Fruit fly (Drosophila melanogaster) whole organism, embryonic: Measurements from ENCODE around the gene drongo.

ENCODE experiments used
- Adf1 ChIP-seq: fragments of 200-800 bp; sonication (Bioruptor generic); IDR thresholded peaks from 2 replicates; pipeline ENCODE4 v1.3.6; 2022; ENCODE audit warnings: missing biosample characterization, missing genetic modification characterization
- B-H1 ChIP-seq: fragments of 200-800 bp; sonication (Bioruptor generic); IDR thresholded peaks from 3 replicates; pipeline ENCODE4 v1.3.6; 2022; ENCODE audit warnings: missing biosample characterization, missing genetic modification characterization
- Blimp-1 ChIP-seq: fragments of 200-800 bp; sonication (Bioruptor generic); optimal IDR thresholded peaks from 3 replicates; lab custom pipeline; 2018; ENCODE audit warnings: missing biosample characterization, missing genetic modification characterization, mild to moderate bottlenecking, moderate library complexity, missing genetic modification reagents
- CG10147 ChIP-seq: fragments of 200-800 bp; sonication (Bioruptor generic); optimal IDR thresholded peaks from 2 replicates; lab custom pipeline; 2019; ENCODE audit warnings: missing biosample characterization, mild to moderate bottlenecking, missing genetic modification characterization, moderate library complexity
- CG11695 ChIP-seq: fragments of 200-800 bp; sonication (Bioruptor generic); IDR thresholded peaks from 3 replicates; pipeline ENCODE4 v1.3.6; 2022; ENCODE audit warnings: missing biosample characterization, missing genetic modification characterization
- CG12659 ChIP-seq: fragments of 200-800 bp; sonication (Bioruptor generic); optimal IDR thresholded peaks from 3 replicates; lab custom pipeline; 2017; ENCODE audit warnings: mild to moderate bottlenecking, missing biosample characterization, missing genetic modification reagents, missing genetic modification characterization
- CG1529 ChIP-seq: fragments of 200-800 bp; sonication (Bioruptor generic); optimal IDR thresholded peaks from 3 replicates; lab custom pipeline; 2018; ENCODE audit warnings: missing biosample characterization, missing genetic modification characterization
- CG18599 ChIP-seq: fragments of 200-800 bp; sonication (Bioruptor generic); optimal IDR thresholded peaks from 3 replicates; lab custom pipeline; 2017; ENCODE audit warnings: missing biosample characterization, missing genetic modification characterization, mild to moderate bottlenecking, moderate library complexity, missing genetic modification reagents
- CG2120 ChIP-seq: fragments of 200-800 bp; sonication (Bioruptor generic); optimal IDR thresholded peaks from 3 replicates; lab custom pipeline; 2016; ENCODE audit warnings: missing biosample characterization, missing genetic modification characterization
- CG31365 ChIP-seq: fragments of 200-800 bp; sonication (Bioruptor generic); optimal IDR thresholded peaks from 2 replicates; lab custom pipeline; 2018; ENCODE audit warnings: missing biosample characterization, mild to moderate bottlenecking, missing genetic modification characterization
- CG32767 ChIP-seq: fragments of 200-800 bp; sonication (Bioruptor generic); IDR thresholded peaks from 2 replicates; pipeline ENCODE4 v1.3.6; 2022; ENCODE audit warnings: missing biosample characterization, missing genetic modification characterization
- CG4360 ChIP-seq: fragments of 200-800 bp; sonication (Bioruptor generic); IDR thresholded peaks from 2 replicates; pipeline ENCODE4 v1.3.6; 2022; ENCODE audit warnings: missing biosample characterization, missing genetic modification characterization
- CG4617 ChIP-seq: fragments of 200-800 bp; sonication (Bioruptor generic); optimal IDR thresholded peaks from 3 replicates; lab custom pipeline; 2016; ENCODE audit warnings: missing biosample characterization, missing genetic modification characterization, borderline replicate concordance
- CG4730 ChIP-seq: fragments of 200-800 bp; sonication (Bioruptor generic); IDR thresholded peaks from 2 replicates; pipeline ENCODE4 v1.3.6; 2022; ENCODE audit warnings: missing biosample characterization, missing genetic modification characterization
- CG5180 ChIP-seq: fragments of 200-800 bp; sonication (Bioruptor generic); optimal IDR thresholded peaks from 3 replicates; lab custom pipeline; 2017; ENCODE audit warnings: missing biosample characterization, missing genetic modification characterization, mild to moderate bottlenecking, moderate library complexity, missing genetic modification reagents
- CG6765 ChIP-seq: fragments of 200-800 bp; sonication (Bioruptor generic); optimal IDR thresholded peaks from 3 replicates; lab custom pipeline; 2017; ENCODE audit warnings: missing biosample characterization, mild to moderate bottlenecking, missing genetic modification characterization
- CG6791 ChIP-seq: fragments of 200-800 bp; sonication (Bioruptor generic); IDR thresholded peaks from 3 replicates; pipeline ENCODE4 v1.3.6; 2022; ENCODE audit warnings: missing biosample characterization, missing genetic modification characterization; ENCODE audit not compliant: partially characterized antibody
- CG7928 ChIP-seq: fragments of 200-800 bp; sonication (Bioruptor generic); optimal IDR thresholded peaks from 2 replicates; lab custom pipeline; 2017; ENCODE audit warnings: missing biosample characterization, mild to moderate bottlenecking, missing genetic modification characterization
- CG7963 ChIP-seq: fragments of 200-800 bp; sonication (Bioruptor generic); IDR thresholded peaks from 3 replicates; pipeline ENCODE4 v1.3.6; 2022; ENCODE audit warnings: missing biosample characterization, missing genetic modification characterization; ENCODE audit not compliant: partially characterized antibody
- CG8089 ChIP-seq: fragments of 200-800 bp; sonication (Bioruptor generic); optimal IDR thresholded peaks from 3 replicates; lab custom pipeline; 2016; ENCODE audit warnings: missing biosample characterization, missing genetic modification characterization
- CG8281 ChIP-seq: fragments of 200-800 bp; sonication (Bioruptor generic); optimal IDR thresholded peaks from 2 replicates; lab custom pipeline; 2018; ENCODE audit warnings: missing biosample characterization, mild to moderate bottlenecking, missing genetic modification characterization, moderate library complexity
- CG8388 ChIP-seq: fragments of 200-800 bp; sonication (Bioruptor generic); optimal IDR thresholded peaks from 2 replicates; lab custom pipeline; 2019; ENCODE audit warnings: missing biosample characterization, mild to moderate bottlenecking, missing genetic modification characterization, moderate library complexity
- CG9817 ChIP-seq: fragments of 200-800 bp; sonication (Bioruptor generic); optimal IDR thresholded peaks from 2 replicates; lab custom pipeline; 2018; ENCODE audit warnings: missing biosample characterization, mild to moderate bottlenecking, missing genetic modification characterization, moderate library complexity
- CkIIα-i1 ChIP-seq: fragments of 200-800 bp; sonication (Bioruptor generic); IDR thresholded peaks from 2 replicates; pipeline ENCODE4 v1.3.6; 2022; ENCODE audit warnings: missing biosample characterization, missing genetic modification characterization
- Doc3 ChIP-seq: fragments of 200-800 bp; sonication (Bioruptor generic); IDR thresholded peaks from 3 replicates; pipeline ENCODE4 v1.3.6; 2022; ENCODE audit warnings: missing biosample characterization, missing genetic modification characterization; ENCODE audit not compliant: partially characterized antibody
- ERR ChIP-seq: fragments of 200-800 bp; sonication (Bioruptor generic); optimal IDR thresholded peaks from 2 replicates; lab custom pipeline; 2016; ENCODE audit warnings: missing biosample characterization, missing genetic modification characterization
- Fer1 ChIP-seq: fragments of 200-800 bp; sonication (Bioruptor generic); optimal IDR thresholded peaks from 2 replicates; lab custom pipeline; 2017; ENCODE audit warnings: missing biosample characterization, mild to moderate bottlenecking, missing genetic modification characterization
- HLH3B ChIP-seq: fragments of 200-800 bp; sonication (Bioruptor generic); IDR thresholded peaks from 2 replicates; pipeline ENCODE4 v1.3.6; 2022; ENCODE audit warnings: missing biosample characterization, missing genetic modification characterization
- HLH4C ChIP-seq: fragments of 200-800 bp; sonication (Bioruptor generic); IDR thresholded peaks from 3 replicates; pipeline ENCODE4 v1.3.6; 2022; ENCODE audit warnings: missing biosample characterization, missing genetic modification characterization; ENCODE audit not compliant: partially characterized antibody
- Myb ChIP-seq: fragments of 200-800 bp; sonication (Bioruptor generic); optimal IDR thresholded peaks from 2 replicates; lab custom pipeline; 2016; ENCODE audit warnings: missing biosample characterization, missing genetic modification characterization
- Side ChIP-seq: fragments of 200-800 bp; sonication (Bioruptor generic); optimal IDR thresholded peaks from 2 replicates; lab custom pipeline; 2016; ENCODE audit warnings: missing biosample characterization, missing genetic modification characterization
- Sin3A ChIP-seq: fragments of >200 bp; optimal IDR thresholded peaks from 2 replicates; lab custom pipeline; 2018
- chm ChIP-seq: fragments of 200-800 bp; sonication (Bioruptor generic); IDR thresholded peaks from 2 replicates; pipeline ENCODE4 v1.3.6; 2022; ENCODE audit warnings: missing biosample characterization, missing genetic modification characterization
- chn ChIP-seq: fragments of 200-800 bp; sonication (Bioruptor generic); optimal IDR thresholded peaks from 2 replicates; lab custom pipeline; 2016; ENCODE audit warnings: missing biosample characterization, missing genetic modification characterization
- ewg ChIP-seq: fragments of 200-800 bp; sonication (Bioruptor generic); optimal IDR thresholded peaks from 3 replicates; lab custom pipeline; 2017; ENCODE audit warnings: mild to moderate bottlenecking, missing biosample characterization, missing genetic modification reagents, missing genetic modification characterization
- eyg ChIP-seq: fragments of 200-800 bp; sonication (Bioruptor generic); optimal IDR thresholded peaks from 3 replicates; lab custom pipeline; 2016; ENCODE audit warnings: missing biosample characterization, missing genetic modification characterization
- gcm2 ChIP-seq: fragments of 200-800 bp; sonication (Bioruptor generic); optimal IDR thresholded peaks from 2 replicates; lab custom pipeline; 2016; ENCODE audit warnings: missing biosample characterization, missing genetic modification characterization
- lbe ChIP-seq: fragments of 200-800 bp; sonication (Bioruptor generic); optimal IDR thresholded peaks from 2 replicates; lab custom pipeline; 2016; ENCODE audit warnings: missing biosample characterization, mild to moderate bottlenecking, missing genetic modification characterization
- lola ChIP-seq, 3 experiments: fragments of >200 bp in 2 of 3; fragments of 200-800 bp in 1 of 3; sonication (Bioruptor generic) in 1 of 3; optimal IDR thresholded peaks; 2 replicates each; lab custom pipeline; 2017 to 2019; ENCODE audit warnings: missing biosample characterization in 3 of 3, missing genetic modification characterization in 3 of 3, mild to moderate bottlenecking in 1 of 3, moderate library complexity in 1 of 3
- mam ChIP-seq: fragments of 200-800 bp; sonication (Bioruptor generic); optimal IDR thresholded peaks from 3 replicates; lab custom pipeline; 2016; ENCODE audit warnings: missing biosample characterization, missing genetic modification characterization
- odd ChIP-seq: fragments of 200-800 bp; sonication (Bioruptor generic); optimal IDR thresholded peaks from 2 replicates; lab custom pipeline; 2017; ENCODE audit warnings: missing biosample characterization, mild to moderate bottlenecking, missing genetic modification characterization
- pan ChIP-seq, 4 experiments: fragments of >200 bp in 3 of 4; fragments of 200-800 bp in 1 of 4; sonication (Bioruptor generic) in 1 of 4; optimal IDR thresholded peaks in 3 of 4; IDR thresholded peaks in 1 of 4; 2 replicates each; pipeline versions ENCODE4 v1.3.6 to Lab custom; 2017 to 2022; ENCODE audit warnings: missing biosample characterization in 2 of 4, missing genetic modification characterization in 2 of 4, mixed read lengths in 1 of 4
- repo ChIP-seq: fragments of 200-800 bp; sonication (Bioruptor generic); optimal IDR thresholded peaks from 2 replicates; lab custom pipeline; 2016; ENCODE audit warnings: missing biosample characterization, missing genetic modification characterization
- ro ChIP-seq: fragments of 200-800 bp; sonication (Bioruptor generic); IDR thresholded peaks from 2 replicates; pipeline ENCODE4 v1.3.6; 2022; ENCODE audit warnings: missing biosample characterization, missing genetic modification characterization
- so ChIP-seq: fragments of 200-800 bp; sonication (Bioruptor generic); IDR thresholded peaks from 3 replicates; pipeline ENCODE4 v1.3.6; 2022; ENCODE audit warnings: missing biosample characterization, missing genetic modification characterization
- unpg ChIP-seq: fragments of 200-800 bp; sonication (Bioruptor generic); optimal IDR thresholded peaks from 3 replicates; lab custom pipeline; 2018; ENCODE audit warnings: missing biosample characterization, mild to moderate bottlenecking, missing genetic modification characterization, moderate library complexity
- wor ChIP-seq: fragments of 200-800 bp; sonication (Bioruptor generic); IDR thresholded peaks from 2 replicates; pipeline ENCODE4 v1.3.6; 2022; ENCODE audit warnings: missing biosample characterization, missing genetic modification characterization
- zfh2 ChIP-seq: fragments of 200-800 bp; sonication (Bioruptor generic); optimal IDR thresholded peaks from 2 replicates; lab custom pipeline; 2016; ENCODE audit warnings: missing biosample characterization, missing genetic modification characterization

The drongo gene

DNA sequence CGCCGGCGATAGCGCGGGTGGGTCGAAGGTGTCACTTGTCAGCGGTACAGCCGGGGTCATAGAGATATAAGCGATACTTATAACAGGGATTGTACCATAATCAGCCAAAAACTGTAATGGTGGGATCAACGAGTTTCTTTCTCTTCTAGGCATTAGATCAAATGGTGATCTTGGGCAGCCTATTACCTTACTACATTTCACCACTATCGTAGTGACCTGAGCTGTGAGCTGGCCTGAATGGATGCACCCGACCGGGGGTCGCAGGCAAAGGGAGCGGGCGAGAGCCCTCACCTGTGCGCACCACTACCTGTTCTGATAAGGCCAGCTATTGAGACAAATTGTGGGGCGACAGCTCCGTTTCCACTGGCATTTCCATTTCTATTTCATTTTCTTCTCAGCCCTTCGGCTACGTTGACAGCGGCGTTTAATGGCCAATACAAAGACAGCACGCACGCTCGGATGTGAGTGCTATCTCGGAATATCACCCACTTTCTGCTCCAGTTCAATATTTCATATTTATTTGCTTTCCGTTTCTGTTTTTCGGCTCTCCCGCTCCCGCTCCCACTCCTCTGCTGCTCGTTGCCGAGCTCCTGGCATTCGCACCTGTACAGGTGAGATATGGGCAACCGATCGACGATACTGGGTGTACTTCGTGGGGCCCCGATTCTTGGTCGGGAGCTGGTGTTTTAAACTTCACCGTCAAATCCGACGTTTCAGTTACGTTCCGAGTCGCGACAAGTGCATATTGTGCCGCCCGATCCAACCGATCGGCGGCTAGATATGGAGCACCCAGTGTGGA, 6.0 kb upstream of the drongo start (continued):
- TF ChIP-seq Blimp-1 (GFP tag; lab: Kevin White, UChicago) = peak; percentile 80
- no peak for TF ChIP-seq lbe (GFP tag; lab: Kevin White, UChicago)
- peak; percentile 73 for TF ChIP-seq B-H1 (GFP tag; lab: Robert Waterston, UW)
- TF ChIP-seq HLH3B (GFP tag; lab: Robert Waterston, UW) = peak; percentile 90
- peak; percentile 29 for TF ChIP-seq CG10147 (GFP tag; lab: Kevin White, UChicago)
- TF ChIP-seq CG8388 = peak; percentile 63
- peak; percentile 75 for TF ChIP-seq CG18599 (GFP tag; lab: Kevin White, UChicago)
- peak; percentile 6 for TF ChIP-seq Fer1 (GFP tag; lab: Kevin White, UChicago)
- TF ChIP-seq mam (GFP tag; lab: Kevin White, UChicago) = peak; percentile 59
- no peak for TF ChIP-seq Sin3A (lab: Kevin White, UChicago)
- peak; percentile 61 for TF ChIP-seq CG5180 (GFP tag; lab: Kevin White, UChicago)
- TF ChIP-seq CG7963 (GFP tag; lab: Robert Waterston, UW) = no peak
- peak; percentile 77 for TF ChIP-seq ewg (GFP tag; lab: Kevin White, UChicago)
- TF ChIP-seq unpg = peak; percentile 80
- peak; percentile 45 for TF ChIP-seq repo (GFP tag; lab: Kevin White, UChicago)
- TF ChIP-seq CG4730 (GFP tag; lab: Robert Waterston, UW) = peak; percentile 85
- TF ChIP-seq odd = peak; percentile 61
- no peak for TF ChIP-seq CG6791 (GFP tag; lab: Robert Waterston, UW)
- peak; percentile 64 for TF ChIP-seq chn (GFP tag; lab: Kevin White, UChicago)
- TF ChIP-seq CG8089 (GFP tag; lab: Kevin White, UChicago) = peak; percentile 44
- no peak for TF ChIP-seq gcm2 (GFP tag; lab: Kevin White, UChicago)
- peak; percentile 23 for TF ChIP-seq CG9817
- TF ChIP-seq CG4617 (GFP tag; lab: Kevin White, UChicago) = peak; percentile 31
- peak in 1 of 3 experiments; percentile 75 for TF ChIP-seq lola (GFP tag; optimal IDR thresholded peaks at IDR 0.05; lab: Kevin White, UChicago)
- TF ChIP-seq Side (GFP tag; lab: Kevin White, UChicago) = peak; percentile 64
- TF ChIP-seq ERR (GFP tag; lab: Kevin White, UChicago) = peak; percentile 3
- peak; percentile 86 for TF ChIP-seq CG11695 (GFP tag; lab: Robert Waterston, UW)
- TF ChIP-seq CG2120 = peak; percentile 65
- peak; percentile 72 for TF ChIP-seq CG32767
- TF ChIP-seq CG7928 = no peak
- TF ChIP-seq wor (GFP tag; lab: Robert Waterston, UW) = peak; percentile 83
- peak; percentile 83 for TF ChIP-seq CG1529
- peak; percentile 29 for TF ChIP-seq eyg (GFP tag; lab: Kevin White, UChicago)
- no peak for TF ChIP-seq pan (optimal IDR thresholded peaks at IDR 0.05; lab: Kevin White, UChicago)
- TF ChIP-seq pan (GFP tag; optimal IDR thresholded peaks at IDR 0.05 in 1 of 2, IDR thresholded peaks at IDR 0.05 in 1 of 2) = peak in 1 of 2 experiments; percentile 84
- no peak for TF ChIP-seq CG6765 (GFP tag; lab: Kevin White, UChicago)
- no peak for TF ChIP-seq Adf1
- TF ChIP-seq CG12659 (GFP tag; lab: Kevin White, UChicago) = peak; percentile 72
- peak; percentile 50 for TF ChIP-seq Myb (GFP tag; lab: Kevin White, UChicago)
- peak; percentile 18 for TF ChIP-seq zfh2 (GFP tag; lab: Kevin White, UChicago)
- TF ChIP-seq CG4360 (GFP tag; lab: Robert Waterston, UW) = no peak
- TF ChIP-seq Doc3 (GFP tag; lab: Robert Waterston, UW) = no peak
- TF ChIP-seq chm (GFP tag; lab: Robert Waterston, UW) = peak; percentile 85
- no peak for TF ChIP-seq CkIIα-i1 (GFP tag; lab: Robert Waterston, UW)
- TF ChIP-seq ro = peak; percentile 44; the same call in 1 of the 2 replicates
- TF ChIP-seq HLH4C (GFP tag; lab: Robert Waterston, UW) = no peak
- peak; percentile 83 for TF ChIP-seq so (GFP tag; lab: Robert Waterston, UW)
- TF ChIP-seq CG8281 = peak; percentile 48
- TF ChIP-seq CG31365 (tag; lab: Kevin White, UChicago) = peak; percentile 24
